Worm (Caenorhabditis elegans) whole organism, late embryonic: ENCODE measurements around the gene srv-32.

Experiments
- C38D4.7 ChIP-seq: fragments of 200-800 bp; sonication (Bioruptor generic); optimal IDR thresholded peaks from 2 replicates; lab custom pipeline; 2018; ENCODE audit warnings: mild to moderate bottlenecking, missing genetic modification characterization, moderate library complexity, missing compliant biosample characterization
- K09A11.1 ChIP-seq: sonication (generic microtip); optimal IDR thresholded peaks from 2 replicates; lab custom pipeline; 2017; ENCODE audit warnings: antibody characterized with exemption, mild to moderate bottlenecking, missing genetic modification characterization, missing compliant biosample characterization; ENCODE audit not compliant: insufficient read depth
- Y22D7AL.16 ChIP-seq: sonication (generic microtip); optimal IDR thresholded peaks from 2 replicates; lab custom pipeline; 2016; ENCODE audit warnings: missing genetic modification characterization, missing compliant biosample characterization
- ahr-1 ChIP-seq: sonication (generic microtip); optimal IDR thresholded peaks from 2 replicates; lab custom pipeline; 2016; ENCODE audit warnings: missing genetic modification characterization, missing compliant biosample characterization
- ceh-14 ChIP-seq: sonication (generic microtip); optimal IDR thresholded peaks from 2 replicates; lab custom pipeline; 2016; ENCODE audit warnings: missing genotype, missing genetic modification characterization, missing compliant biosample characterization
- ceh-19 ChIP-seq: fragments of 200-800 bp; sonication (Bioruptor generic); optimal IDR thresholded peaks from 2 replicates; lab custom pipeline; 2018; ENCODE audit warnings: mild to moderate bottlenecking, missing genetic modification characterization, missing compliant biosample characterization
- ceh-22 ChIP-seq: sonication (generic microtip); optimal IDR thresholded peaks from 2 replicates; lab custom pipeline; 2017; ENCODE audit warnings: missing biosample characterization, missing genetic modification characterization
- ceh-30 ChIP-seq: fragments of 150-350 bp; optimal IDR thresholded peaks from 2 replicates; lab custom pipeline; 2014; ENCODE audit warnings: missing biosample characterization, missing genetic modification characterization
- ceh-34 ChIP-seq: sonication (generic microtip); optimal IDR thresholded peaks from 2 replicates; lab custom pipeline; 2016; ENCODE audit warnings: mild to moderate bottlenecking, missing genetic modification characterization, missing compliant biosample characterization
- ceh-48 ChIP-seq: sonication (generic microtip); optimal IDR thresholded peaks from 2 replicates; lab custom pipeline; 2016; ENCODE audit warnings: missing genetic modification characterization, inconsistent platforms, missing compliant biosample characterization
- ceh-6 ChIP-seq: fragments of 200-800 bp; sonication (Bioruptor generic); optimal IDR thresholded peaks from 2 replicates; lab custom pipeline; 2018; ENCODE audit warnings: mild to moderate bottlenecking, missing genetic modification characterization, missing compliant biosample characterization
- ceh-9 ChIP-seq: sonication (generic microtip); optimal IDR thresholded peaks from 2 replicates; lab custom pipeline; 2016; ENCODE audit warnings: mild to moderate bottlenecking, missing genetic modification characterization, inconsistent platforms, missing compliant biosample characterization
- dmd-4 ChIP-seq: sonication (generic microtip); optimal IDR thresholded peaks from 2 replicates; lab custom pipeline; 2016; ENCODE audit warnings: borderline replicate concordance, missing genetic modification characterization, missing compliant biosample characterization
- elt-4 ChIP-seq: sonication (generic microtip); optimal IDR thresholded peaks from 2 replicates; lab custom pipeline; 2016; ENCODE audit warnings: missing genetic modification characterization, missing compliant biosample characterization
- ets-4 ChIP-seq: sonication (generic microtip); optimal IDR thresholded peaks from 2 replicates; lab custom pipeline; 2016; ENCODE audit warnings: missing genetic modification characterization, missing compliant biosample characterization
- fax-1 ChIP-seq: sonication (generic microtip); optimal IDR thresholded peaks from 2 replicates; lab custom pipeline; 2016; ENCODE audit warnings: missing genotype, missing genetic modification characterization, missing compliant biosample characterization
- hlh-8 ChIP-seq: sonication (generic microtip); optimal IDR thresholded peaks from 2 replicates; lab custom pipeline; 2016; ENCODE audit warnings: missing genotype, missing genetic modification characterization, missing compliant biosample characterization
- nhr-232 ChIP-seq: sonication (generic microtip); optimal IDR thresholded peaks from 2 replicates; lab custom pipeline; 2016; ENCODE audit warnings: missing genetic modification characterization, missing compliant biosample characterization
- pag-3 ChIP-seq: sonication (generic microtip); optimal IDR thresholded peaks from 2 replicates; lab custom pipeline; 2016; ENCODE audit warnings: missing compliant biosample characterization, missing genetic modification characterization, borderline replicate concordance
- pha-4 ChIP-seq: fragments of 150-350 bp; optimal IDR thresholded peaks from 2 replicates; lab custom pipeline; 2018; ENCODE audit warnings: missing biosample characterization, missing genetic modification reagents, missing genetic modification characterization
- pqm-1 ChIP-seq: sonication (generic microtip); optimal IDR thresholded peaks from 2 replicates; lab custom pipeline; 2016; ENCODE audit warnings: missing genetic modification characterization, missing compliant biosample characterization
- sox-4 ChIP-seq: sonication (generic microtip); optimal IDR thresholded peaks from 2 replicates; lab custom pipeline; 2017; ENCODE audit warnings: mild to moderate bottlenecking, missing genetic modification characterization, inconsistent platforms, missing compliant biosample characterization
- tbx-7 ChIP-seq: sonication (generic microtip); optimal IDR thresholded peaks from 2 replicates; lab custom pipeline; 2016; ENCODE audit warnings: missing genotype, missing genetic modification characterization, missing compliant biosample characterization
- unc-42 ChIP-seq: sonication (generic microtip); optimal IDR thresholded peaks from 2 replicates; lab custom pipeline; 2016; ENCODE audit warnings: missing genotype, missing genetic modification characterization, missing compliant biosample characterization
- zip-5 ChIP-seq: sonication (generic microtip); optimal IDR thresholded peaks from 2 replicates; lab custom pipeline; 2016; ENCODE audit warnings: missing genetic modification characterization, missing compliant biosample characterization

Gene srv-32

ce11 chrIV:6237508-6238227 is 44.4 kb downstream of the srv-32 start, which contains the start of the genes F58F9.6 and F58F9.8:
Gene F58F9.6 (minus strand): TSS chrIV:6237608.
Gene F58F9.8 (plus strand): TSS chrIV:6238177.
- no peak for TF ChIP-seq zip-5 (tag; lab: Kevin White, UChicago)
- no peak for TF ChIP-seq ceh-19
- TF ChIP-seq fax-1 (tag; lab: Kevin White, UChicago): no peak
- no peak for TF ChIP-seq sox-4 (tag; lab: Kevin White, UChicago)
- no peak for TF ChIP-seq pha-4 (tag; lab: Kevin White, UChicago)
- no peak for TF ChIP-seq nhr-232 (tag; lab: Kevin White, UChicago)
- TF ChIP-seq K09A11.1 (tag; lab: Kevin White, UChicago): no peak
- no peak for TF ChIP-seq ceh-9
- no peak for TF ChIP-seq ahr-1 (tag; lab: Kevin White, UChicago)
- no peak for TF ChIP-seq ets-4 (tag; lab: Kevin White, UChicago)
- no peak for TF ChIP-seq ceh-48 (tag; lab: Kevin White, UChicago)

ce11 chrIV:6232769-6233290 is 49.2 kb downstream of the srv-32 start, which contains the start of gene F58F9.3:
Gene F58F9.3 (plus strand): TSS chrIV:6233240.
- TF ChIP-seq ceh-34 (no peak), tbx-7 (tag; lab: Kevin White, UChicago) (no peak), ceh-6 (GFP tag; lab: Kevin White, UChicago) (no peak), zip-5 (tag; lab: Kevin White, UChicago) (no peak), pqm-1 (tag; lab: Kevin White, UChicago) (no peak), sox-4 (tag; lab: Kevin White, UChicago) (no peak), Y22D7AL.16 (tag; lab: Kevin White, UChicago) (no peak), pag-3 (tag; lab: Kevin White, UChicago) (no peak), unc-42 (no peak), dmd-4 (tag; lab: Kevin White, UChicago) (no peak), ceh-22 (tag; lab: Kevin White, UChicago) (no peak), pha-4 (tag; lab: Kevin White, UChicago) (no peak), elt-4 (no peak), nhr-232 (tag; lab: Kevin White, UChicago) (no peak), ceh-48 (tag; lab: Kevin White, UChicago) (no peak), ceh-30 (tag; lab: Kevin White, UChicago) (no peak), C38D4.7 (GFP tag; lab: Kevin White, UChicago) (no peak), hlh-8 (no peak)
- TF ChIP-seq, all 69 proteins: peak for 0

ce11 chrIV:6230560-6231073 is 51.4 kb downstream of the srv-32 start, which contains the start of gene F58F9.4:
Gene F58F9.4 (plus strand): TSS chrIV:6231023.
- TF ChIP-seq ceh-14 (tag; lab: Kevin White, UChicago) (no peak), pag-3 (tag; lab: Kevin White, UChicago) (no peak)
